Worm (Caenorhabditis elegans) whole organism, L4/young adult: Measurements from ENCODE around the gene vps-32.1.

Experiments used
- W03F9.2 ChIP-seq: fragments of 150-350 bp; optimal IDR thresholded peaks from 2 replicates; lab custom pipeline; 2014; ENCODE audit warnings: missing biosample characterization, missing genetic modification characterization
- dao-5 ChIP-seq: sonication (generic microtip); optimal IDR thresholded peaks from 2 replicates; lab custom pipeline; 2016; ENCODE audit warnings: missing genotype, missing genetic modification characterization, moderate library complexity, missing compliant biosample characterization
- him-1 ChIP-seq: sonication (generic microtip); optimal IDR thresholded peaks from 2 replicates; lab custom pipeline; 2016; ENCODE audit warnings: missing genotype, missing genetic modification reagents, missing genetic modification characterization, missing compliant biosample characterization

DNA sequence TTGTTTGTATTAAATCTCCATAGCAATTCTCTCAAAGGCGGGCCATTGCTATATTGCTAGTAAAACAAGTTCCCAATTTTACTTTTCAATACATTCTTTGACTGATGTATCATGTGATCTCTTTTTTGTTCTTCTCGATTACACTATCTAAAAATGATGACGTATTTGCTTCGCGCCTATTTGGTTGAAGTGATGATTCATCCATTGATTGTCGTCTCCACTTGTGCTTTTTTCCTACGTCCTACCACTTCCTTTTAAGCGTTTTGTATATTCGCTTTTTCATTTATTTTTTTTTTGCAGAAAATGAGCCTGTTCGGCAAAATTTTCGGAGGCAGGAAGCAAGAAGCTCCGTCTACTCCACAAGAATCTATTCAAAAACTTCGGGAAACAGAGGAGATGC lies at the start of gene vps-32.1:
- TF ChIP-seq dao-5: no peak
- no peak for TF ChIP-seq him-1 (tag; lab: Kevin White, UChicago)
- TF ChIP-seq W03F9.2: no peak
